Worm (Caenorhabditis elegans) whole organism, young adult: Measurements from ENCODE around the gene gpd-4.

Experiments used
- B0035.1 ChIP-seq: sonication (generic microtip); optimal IDR thresholded peaks from 2 replicates; lab custom pipeline; 2016; ENCODE audit warnings: missing genetic modification characterization, mild to moderate bottlenecking, missing compliant biosample characterization, missing genotype, missing genetic modification reagents
- B0261.1 ChIP-seq: sonication (generic microtip); optimal IDR thresholded peaks from 2 replicates; lab custom pipeline; 2016; ENCODE audit warnings: mild to moderate bottlenecking, missing genetic modification characterization, moderate library complexity, missing compliant biosample characterization
- B0336.3 ChIP-seq: fragments of 200-800 bp; sonication (Bioruptor generic); IDR thresholded peaks from 2 replicates; pipeline ENCODE4 v1.3.6; 2022; ENCODE audit warnings: missing genetic modification characterization, missing compliant biosample characterization
- D2030.7 ChIP-seq: fragments of 200-800 bp; sonication (Bioruptor generic); IDR thresholded peaks from 2 replicates; pipeline ENCODE4 v1.3.6; 2022; ENCODE audit warnings: missing genetic modification reagents, missing genetic modification characterization, missing compliant biosample characterization
- F22D6.2 ChIP-seq: sonication (generic microtip); optimal IDR thresholded peaks from 2 replicates; lab custom pipeline; 2016; ENCODE audit warnings: mild to moderate bottlenecking, missing genetic modification characterization, missing compliant biosample characterization
- F33H1.4 ChIP-seq: fragments of 200-800 bp; sonication (Bioruptor generic); IDR thresholded peaks from 2 replicates; pipeline ENCODE4 v1.3.6; 2022; ENCODE audit warnings: missing genetic modification reagents, missing genetic modification characterization, missing compliant biosample characterization
- F52B5.7 ChIP-seq: sonication (generic microtip); optimal IDR thresholded peaks from 2 replicates; lab custom pipeline; 2016; ENCODE audit warnings: mild to moderate bottlenecking, missing genetic modification characterization, missing compliant biosample characterization
- F57A8.1 ChIP-seq: fragments of 200-800 bp; sonication (Bioruptor generic); optimal IDR thresholded peaks from 2 replicates; lab custom pipeline; 2018; ENCODE audit warnings: mild to moderate bottlenecking, missing genetic modification characterization, moderate library complexity, missing compliant biosample characterization
- T07F8.4 ChIP-seq: sonication (generic microtip); optimal IDR thresholded peaks from 2 replicates; lab custom pipeline; 2016; ENCODE audit warnings: mild to moderate bottlenecking, missing genetic modification characterization, moderate library complexity, missing compliant biosample characterization
- Y53F4B.3 ChIP-seq: fragments of 200-800 bp; sonication (Bioruptor generic); IDR thresholded peaks from 2 replicates; pipeline ENCODE4 v1.3.6; 2022; ENCODE audit warnings: missing genetic modification reagents, missing genetic modification characterization, missing compliant biosample characterization
- Y53G8AR.9 ChIP-seq: fragments of 200-800 bp; sonication (Bioruptor generic); conservative IDR thresholded peaks from 2 replicates; pipeline ENCODE4 v1.3.6; 2022; ENCODE audit warnings: missing genetic modification reagents, missing genetic modification characterization, missing compliant biosample characterization
- Y67H2A.10 ChIP-seq: fragments of 200-800 bp; sonication (Bioruptor generic); conservative IDR thresholded peaks from 2 replicates; pipeline ENCODE4 v1.3.6; 2022; ENCODE audit warnings: missing genetic modification reagents, missing genetic modification characterization, missing compliant biosample characterization
- Y95B8A.8 ChIP-seq: fragments of 200-800 bp; sonication (Bioruptor generic); IDR thresholded peaks from 2 replicates; pipeline ENCODE4 v1.3.6; 2022; ENCODE audit warnings: missing genetic modification reagents, missing genetic modification characterization, missing compliant biosample characterization
- akir-1 ChIP-seq: fragments of 200-800 bp; sonication (Bioruptor generic); optimal IDR thresholded peaks from 2 replicates; lab custom pipeline; 2018; ENCODE audit warnings: mild to moderate bottlenecking, missing genetic modification characterization, moderate library complexity, missing compliant biosample characterization
- ama-1 ChIP-seq, 3 experiments: fragments of 150-350 bp in 1 of 3; sonication (generic microtip) in 2 of 3; optimal IDR thresholded peaks; 2 replicates each; lab custom pipeline; 2014 to 2018; ENCODE audit warnings: missing biosample characterization in 2 of 3, missing genetic modification characterization in 2 of 3, missing genetic modification reagents in 2 of 3
- aptf-3 ChIP-seq: fragments of 200-800 bp; sonication (Bioruptor generic); IDR thresholded peaks from 2 replicates; pipeline ENCODE4 v1.3.6; 2022; ENCODE audit warnings: missing genetic modification characterization, missing compliant biosample characterization
- atf-7 ChIP-seq: sonication (generic microtip); optimal IDR thresholded peaks from 2 replicates; lab custom pipeline; 2017; ENCODE audit warnings: mild to moderate bottlenecking, missing genetic modification characterization, missing compliant biosample characterization
- athp-1 ChIP-seq: sonication (generic microtip); optimal IDR thresholded peaks from 2 replicates; lab custom pipeline; 2017; ENCODE audit warnings: mild to moderate bottlenecking, missing genetic modification characterization, missing compliant biosample characterization
- bed-2 ChIP-seq: fragments of 200-800 bp; sonication (Bioruptor generic); IDR thresholded peaks from 2 replicates; pipeline ENCODE4 v1.3.6; 2022; ENCODE audit warnings: missing genetic modification reagents, missing genetic modification characterization, missing compliant biosample characterization
- cebp-1 ChIP-seq, 2 experiments: fragments of 200-800 bp in 1 of 2; sonication (Bioruptor generic) in 1 of 2; sonication (generic microtip) in 1 of 2; IDR thresholded peaks in 1 of 2; optimal IDR thresholded peaks in 1 of 2; 2 replicates each; pipeline versions ENCODE4 v1.3.6 to Lab custom; 2017 to 2022; ENCODE audit warnings: missing compliant biosample characterization in 2 of 2, missing genetic modification characterization in 2 of 2, mild to moderate bottlenecking in 1 of 2, missing genetic modification reagents in 1 of 2, moderate library complexity in 1 of 2
- ceh-27 ChIP-seq: fragments of 200-800 bp; sonication (Bioruptor generic); optimal IDR thresholded peaks from 2 replicates; lab custom pipeline; 2018; ENCODE audit warnings: mild to moderate bottlenecking, missing genetic modification characterization, moderate library complexity, missing compliant biosample characterization
- ceh-79 ChIP-seq: sonication (generic microtip); optimal IDR thresholded peaks from 2 replicates; lab custom pipeline; 2017; ENCODE audit warnings: mild to moderate bottlenecking, missing genetic modification characterization, missing compliant biosample characterization
- ceh-91 ChIP-seq: fragments of 200-800 bp; sonication (Bioruptor generic); IDR thresholded peaks from 2 replicates; pipeline ENCODE4 v1.3.6; 2022; ENCODE audit warnings: missing genetic modification reagents, missing genetic modification characterization, missing compliant biosample characterization
- dpff-1 ChIP-seq: sonication (generic microtip); optimal IDR thresholded peaks from 2 replicates; lab custom pipeline; 2017; ENCODE audit warnings: mild to moderate bottlenecking, missing genetic modification characterization, missing compliant biosample characterization
- dpl-1 ChIP-seq: fragments of 150-350 bp; optimal IDR thresholded peaks from 2 replicates; lab custom pipeline; 2014; ENCODE audit warnings: missing biosample characterization, missing genetic modification reagents, missing genetic modification characterization
- efl-1 ChIP-seq: fragments of 150-350 bp; optimal IDR thresholded peaks from 2 replicates; lab custom pipeline; 2014; ENCODE audit warnings: missing biosample characterization, missing genetic modification reagents, missing genetic modification characterization
- egl-44 ChIP-seq: fragments of 200-800 bp; sonication (Bioruptor generic); IDR thresholded peaks from 2 replicates; pipeline ENCODE4 v1.3.6; 2022; ENCODE audit warnings: missing genetic modification reagents, missing genetic modification characterization, missing compliant biosample characterization
- egrh-3 ChIP-seq: fragments of 200-800 bp; sonication (Bioruptor generic); IDR thresholded peaks from 2 replicates; pipeline ENCODE4 v1.3.6; 2022; ENCODE audit warnings: missing genetic modification reagents, missing genetic modification characterization, missing compliant biosample characterization
- ekl-4 ChIP-seq: fragments of 200-800 bp; sonication (Bioruptor generic); IDR thresholded peaks from 2 replicates; pipeline ENCODE4 v1.3.6; 2022; ENCODE audit warnings: missing genetic modification reagents, missing genetic modification characterization, missing compliant biosample characterization
- ets-4 ChIP-seq: fragments of 200-800 bp; sonication (Bioruptor generic); optimal IDR thresholded peaks from 2 replicates; lab custom pipeline; 2018; ENCODE audit warnings: mild to moderate bottlenecking, missing genetic modification characterization, missing compliant biosample characterization
- hlh-26 ChIP-seq: fragments of 200-800 bp; sonication (Bioruptor generic); conservative IDR thresholded peaks from 2 replicates; pipeline ENCODE4 v1.3.6; 2022; ENCODE audit warnings: missing genetic modification reagents, missing genetic modification characterization, missing compliant biosample characterization
- let-526 ChIP-seq: fragments of 200-800 bp; sonication (Bioruptor generic); IDR thresholded peaks from 2 replicates; pipeline ENCODE4 v1.3.6; 2022; ENCODE audit warnings: missing genetic modification reagents, missing genetic modification characterization, missing compliant biosample characterization
- let-607 ChIP-seq, 2 experiments: fragments of 200-800 bp in 1 of 2; sonication (Bioruptor generic) in 1 of 2; sonication (generic microtip) in 1 of 2; optimal IDR thresholded peaks; 2 replicates each; lab custom pipeline; 2016 to 2018; ENCODE audit warnings: mild to moderate bottlenecking in 2 of 2, missing compliant biosample characterization in 2 of 2, missing genetic modification characterization in 2 of 2, moderate library complexity in 2 of 2, missing genotype in 1 of 2
- lin-35 ChIP-seq, 3 experiments: fragments of 150-350 bp in 2 of 3; sonication (generic microtip) in 1 of 3; optimal IDR thresholded peaks; 2 replicates each; lab custom pipeline; 2014 to 2018; ENCODE audit warnings: missing biosample characterization in 3 of 3, missing genetic modification characterization in 3 of 3, missing genetic modification reagents in 3 of 3
- madf-3 ChIP-seq: fragments of 200-800 bp; sonication (Bioruptor generic); IDR thresholded peaks from 2 replicates; pipeline ENCODE4 v1.3.6; 2022; ENCODE audit warnings: missing genetic modification reagents, missing genetic modification characterization, missing compliant biosample characterization
- mcd-1 ChIP-seq: fragments of 200-800 bp; sonication (Bioruptor generic); IDR thresholded peaks from 2 replicates; pipeline ENCODE4 v1.3.6; 2022; ENCODE audit warnings: missing genetic modification reagents, missing genetic modification characterization, missing compliant biosample characterization
- nhr-120 ChIP-seq: fragments of 200-800 bp; sonication (Bioruptor generic); IDR thresholded peaks from 2 replicates; pipeline ENCODE4 v1.3.6; 2022; ENCODE audit warnings: missing genetic modification characterization, missing compliant biosample characterization
- nhr-179 ChIP-seq: sonication (generic microtip); optimal IDR thresholded peaks from 2 replicates; lab custom pipeline; 2016; ENCODE audit warnings: mild to moderate bottlenecking, missing genetic modification characterization, missing compliant biosample characterization
- pha-4 ChIP-seq: fragments of 150-350 bp; sonication (generic microtip); optimal IDR thresholded peaks from 2 replicates; lab custom pipeline; 2014; ENCODE audit warnings: missing biosample characterization, missing genetic modification reagents, missing genetic modification characterization
- rcor-1 ChIP-seq: fragments of 200-800 bp; sonication (Bioruptor generic); IDR thresholded peaks from 2 replicates; pipeline ENCODE4 v1.3.6; 2022; ENCODE audit warnings: missing genetic modification reagents, missing genetic modification characterization, missing compliant biosample characterization
- rpc-1 ChIP-seq, 2 experiments: fragments of 150-350 bp in 1 of 2; sonication (generic microtip) in 1 of 2; optimal IDR thresholded peaks; 2 replicates each; lab custom pipeline; 2014 to 2018; ENCODE audit warnings: missing biosample characterization in 1 of 2, missing genetic modification characterization in 1 of 2, missing genetic modification reagents in 1 of 2, missing genotype in 1 of 2
- sdz-38 ChIP-seq: sonication (generic microtip); optimal IDR thresholded peaks from 2 replicates; lab custom pipeline; 2016; ENCODE audit warnings: missing genotype, missing genetic modification characterization, missing compliant biosample characterization
- somi-1 ChIP-seq: fragments of 200-800 bp; sonication (Bioruptor generic); optimal IDR thresholded peaks from 2 replicates; lab custom pipeline; 2018; ENCODE audit warnings: mild to moderate bottlenecking, missing genetic modification characterization, missing compliant biosample characterization
- tbp1 ChIP-seq: fragments of 200-800 bp; sonication (Bioruptor generic); optimal IDR thresholded peaks from 2 replicates; lab custom pipeline; 2018; ENCODE audit warnings: mild to moderate bottlenecking, missing genetic modification characterization, missing compliant biosample characterization
- tbx-9 ChIP-seq: sonication (generic microtip); optimal IDR thresholded peaks from 2 replicates; lab custom pipeline; 2016; ENCODE audit warnings: borderline replicate concordance, missing genetic modification characterization, inconsistent platforms, missing compliant biosample characterization
- unc-130 ChIP-seq: sonication (generic microtip); optimal IDR thresholded peaks from 2 replicates; lab custom pipeline; 2016; ENCODE audit warnings: missing genetic modification reagents, missing genetic modification characterization, missing compliant biosample characterization
- zim-3 ChIP-seq: sonication (generic microtip); optimal IDR thresholded peaks from 2 replicates; lab custom pipeline; 2017; ENCODE audit warnings: mild to moderate bottlenecking, missing genetic modification characterization, moderate library complexity, missing compliant biosample characterization
- ztf-28 ChIP-seq: fragments of 200-800 bp; sonication (Bioruptor generic); IDR thresholded peaks from 2 replicates; pipeline ENCODE4 v1.3.6; 2022; ENCODE audit warnings: missing genetic modification reagents, missing genetic modification characterization, missing compliant biosample characterization

gpd-4 gene

ce11 chrII:10174338-10174737 is 3.3 kb downstream of the gpd-4 start, which contains the start of gene F33H1.4 (continued):
- TF ChIP-seq ets-4 (GFP tag; lab: Kevin White, UChicago) (no peak), hlh-26 (GFP tag; lab: Robert Waterston, UW) (no peak), Y53G8AR.9 (no peak), Y95B8A.8 (GFP tag; lab: Robert Waterston, UW) (0 out of 2 replicates have a peak, but pooled peaks have one; percentile 41), ceh-79 (tag; lab: Kevin White, UChicago) (no peak), B0035.1 (tag; lab: Kevin White, UChicago) (no peak), Y53F4B.3 (GFP tag; lab: Robert Waterston, UW) (no peak), T07F8.4 (no peak), madf-3 (GFP tag; lab: Robert Waterston, UW) (peak; percentile 91), egrh-3 (GFP tag; lab: Robert Waterston, UW) (0 out of 2 replicates have a peak, but pooled peaks have one; percentile 10), ekl-4 (GFP tag; lab: Robert Waterston, UW) (peak; percentile 62; the same call in 1 of the 2 replicates), ztf-28 (GFP tag; lab: Robert Waterston, UW) (no peak), F33H1.4 (GFP tag; lab: Robert Waterston, UW) (peak; percentile 80), nhr-179 (tag; lab: Kevin White, UChicago) (no peak), cebp-1 (GFP tag; IDR thresholded peaks at IDR 0.05; lab: Robert Waterston, UW) (no peak), cebp-1 (tag; optimal IDR thresholded peaks at IDR 0.05; lab: Kevin White, UChicago) (peak; percentile 79), efl-1 (no peak), nhr-120 (GFP tag; lab: Robert Waterston, UW) (no peak), lin-35 (GFP tag; optimal IDR thresholded peaks at IDR 0.05; lab: Kevin White, UChicago) (no peak), dpff-1 (no peak), Y67H2A.10 (GFP tag; lab: Robert Waterston, UW) (no peak), mcd-1 (peak; percentile 59), somi-1 (no peak), tbx-9 (tag; lab: Kevin White, UChicago) (no peak), ceh-91 (GFP tag; lab: Robert Waterston, UW) (no peak), sdz-38 (tag; lab: Kevin White, UChicago) (no peak), dpl-1 (GFP tag; lab: Kevin White, UChicago) (no peak), ama-1 (optimal IDR thresholded peaks at IDR 0.05; lab: Kevin White, UChicago) (no peak), ama-1 (GFP tag; optimal IDR thresholded peaks at IDR 0.05; lab: Kevin White, UChicago) (no peak), bed-2 (GFP tag; lab: Robert Waterston, UW) (no peak), atf-7 (tag; lab: Kevin White, UChicago) (no peak), B0261.1 (tag; lab: Kevin White, UChicago) (no peak), let-526 (GFP tag; lab: Robert Waterston, UW) (no peak), egl-44 (GFP tag; lab: Robert Waterston, UW) (no peak), athp-1 (tag; lab: Kevin White, UChicago) (no peak), B0336.3 (GFP tag; lab: Robert Waterston, UW) (0 out of 2 replicates have a peak, but pooled peaks have one; percentile 48), zim-3 (tag; lab: Kevin White, UChicago) (no peak), F52B5.7 (tag; lab: Kevin White, UChicago) (no peak), let-607 (tag; optimal IDR thresholded peaks at IDR 0.05; lab: Kevin White, UChicago) (no peak), rpc-1 (optimal IDR thresholded peaks at IDR 0.05; lab: Kevin White, UChicago) (no peak), rpc-1 (tag; optimal IDR thresholded peaks at IDR 0.05; lab: Kevin White, UChicago) (no peak), aptf-3 (GFP tag; lab: Robert Waterston, UW) (no peak), akir-1 (GFP tag; lab: Kevin White, UChicago) (no peak), tbp1 (peak; percentile 41), pha-4 (tag; lab: Kevin White, UChicago) (no peak), F57A8.1 (no peak), D2030.7 (GFP tag; lab: Robert Waterston, UW) (peak; percentile 57), rcor-1 (GFP tag; lab: Robert Waterston, UW) (peak; percentile 44; the same call in 1 of the 2 replicates), F22D6.2 (tag; lab: Kevin White, UChicago) (no peak), unc-130 (GFP tag; lab: Kevin White, UChicago) (peak; percentile 31), ceh-27 (GFP tag; lab: Kevin White, UChicago) (peak; percentile 63)
